Worm (Caenorhabditis elegans) whole organism, L4 larva: ENCODE results near the gene Y17G7B.8.

Experiments
- F37D6.2 ChIP-seq: sonication (generic microtip); optimal IDR thresholded peaks from 2 replicates; lab custom pipeline; 2016; ENCODE audit warnings: mild to moderate bottlenecking, missing genetic modification characterization, missing compliant biosample characterization
- F44E2.7 ChIP-seq: fragments of 200-800 bp; sonication (Bioruptor generic); IDR thresholded peaks from 2 replicates; pipeline ENCODE4 v2.1.2; 2022; ENCODE audit warnings: missing genetic modification characterization, missing compliant biosample characterization
- F49E8.2 ChIP-seq: sonication (generic microtip); optimal IDR thresholded peaks from 2 replicates; lab custom pipeline; 2016; ENCODE audit warnings: missing compliant biosample characterization, mild to moderate bottlenecking, missing genetic modification characterization, borderline replicate concordance
- T26A8.4 ChIP-seq: fragments of 200-800 bp; sonication (Bioruptor generic); IDR thresholded peaks from 2 replicates; pipeline ENCODE4 v1.3.6; 2022; ENCODE audit warnings: missing genetic modification characterization, missing compliant biosample characterization
- Y48G9A.11 ChIP-seq: fragments of 200-800 bp; sonication (Bioruptor generic); IDR thresholded peaks from 2 replicates; pipeline ENCODE4 v1.3.6; 2022; ENCODE audit warnings: missing genetic modification reagents, missing genetic modification characterization, missing compliant biosample characterization
- Y5F2A.4 ChIP-seq: fragments of 200-800 bp; sonication (Bioruptor generic); optimal IDR thresholded peaks from 2 replicates; lab custom pipeline; 2018; ENCODE audit warnings: mild to moderate bottlenecking, missing genetic modification characterization, missing compliant biosample characterization
- aha-1 ChIP-seq: fragments of 150-350 bp; peaks from one replicate; lab custom pipeline; 2014; ENCODE audit warnings: missing biosample characterization, missing genetic modification characterization
- arid-1 ChIP-seq: fragments of 200-800 bp; sonication (Bioruptor generic); conservative IDR thresholded peaks from 2 replicates; pipeline ENCODE4 v1.3.6; 2022; ENCODE audit warnings: missing genetic modification reagents, missing genetic modification characterization, missing compliant biosample characterization
- attf-4 ChIP-seq: sonication (generic microtip); optimal IDR thresholded peaks from 3 replicates; lab custom pipeline; 2017; ENCODE audit warnings: missing biosample characterization, missing genetic modification characterization
- ceh-28 ChIP-seq: fragments of 150-350 bp; optimal IDR thresholded peaks from 2 replicates; lab custom pipeline; 2014; ENCODE audit warnings: missing biosample characterization, missing genetic modification reagents, missing genetic modification characterization
- ceh-44 ChIP-seq: fragments of 200-800 bp; sonication (Bioruptor generic); IDR thresholded peaks from 2 replicates; pipeline ENCODE4 v1.3.6; 2022; ENCODE audit warnings: missing genetic modification reagents, missing genetic modification characterization, missing compliant biosample characterization
- ceh-82 ChIP-seq: sonication (generic microtip); optimal IDR thresholded peaks from 2 replicates; lab custom pipeline; 2017; ENCODE audit warnings: missing biosample characterization, missing genetic modification characterization
- dmd-6 ChIP-seq: fragments of 200-800 bp; sonication (Bioruptor generic); IDR thresholded peaks from 2 replicates; pipeline ENCODE4 v1.3.6; 2022; ENCODE audit warnings: missing genetic modification reagents, missing genetic modification characterization, missing compliant biosample characterization
- dpl-1 ChIP-seq: fragments of 150-350 bp; optimal IDR thresholded peaks from 2 replicates; lab custom pipeline; 2014; ENCODE audit warnings: missing biosample characterization, missing genetic modification reagents, missing genetic modification characterization
- hif-1 ChIP-seq, 2 experiments: sonication (generic microtip); optimal IDR thresholded peaks; 2 replicates each; lab custom pipeline; 2016 to 2017; ENCODE audit warnings: missing compliant biosample characterization in 2 of 2, missing genetic modification characterization in 2 of 2, missing genetic modification reagents in 2 of 2, missing genotype in 2 of 2, mild to moderate bottlenecking in 1 of 2
- hlh-30 ChIP-seq: sonication (generic microtip); optimal IDR thresholded peaks from 2 replicates; lab custom pipeline; 2017; ENCODE audit warnings: antibody characterized with exemption, mild to moderate bottlenecking, missing genetic modification characterization, missing compliant biosample characterization; ENCODE audit not compliant: insufficient read depth
- hmg-1.1 ChIP-seq: fragments of 200-800 bp; sonication (Bioruptor generic); IDR thresholded peaks from 2 replicates; pipeline ENCODE4 v1.3.6; 2022; ENCODE audit warnings: missing genetic modification reagents, missing genetic modification characterization, missing compliant biosample characterization
- lim-7 ChIP-seq: fragments of 200-800 bp; sonication (Bioruptor generic); IDR thresholded peaks from 2 replicates; pipeline ENCODE4 v1.3.6; 2022; ENCODE audit warnings: missing genetic modification characterization, missing compliant biosample characterization
- lin-15B ChIP-seq: fragments of 150-350 bp; sonication (generic microtip); optimal IDR thresholded peaks from 3 replicates; lab custom pipeline; 2014; ENCODE audit warnings: missing biosample characterization, missing genetic modification characterization
- lin-29 ChIP-seq: fragments of 200-800 bp; sonication (Bioruptor generic); IDR thresholded peaks from 2 replicates; pipeline ENCODE4 v1.3.6; 2022; ENCODE audit warnings: missing genetic modification reagents, missing genetic modification characterization, missing compliant biosample characterization
- lin-38 ChIP-seq: fragments of 200-800 bp; sonication (Bioruptor generic); IDR thresholded peaks from 2 replicates; pipeline ENCODE4 v1.3.6; 2022; ENCODE audit warnings: missing genetic modification reagents, missing genetic modification characterization, missing compliant biosample characterization
- lsy-2 ChIP-seq, 2 experiments: fragments of 150-350 bp in 1 of 2; sonication (generic microtip) in 1 of 2; optimal IDR thresholded peaks; 2 replicates each; lab custom pipeline; 2014 to 2017; ENCODE audit warnings: missing biosample characterization in 2 of 2, missing genetic modification characterization in 2 of 2
- mep-1 ChIP-seq: fragments of 150-350 bp; sonication (generic microtip); optimal IDR thresholded peaks from 3 replicates; lab custom pipeline; 2014; ENCODE audit warnings: missing biosample characterization, missing genetic modification characterization
- mes-2 ChIP-seq: sonication (generic microtip); optimal IDR thresholded peaks from 2 replicates; lab custom pipeline; 2016; ENCODE audit warnings: missing genotype, mild to moderate bottlenecking, missing genetic modification characterization, missing compliant biosample characterization; ENCODE audit not compliant: poor library complexity, severe bottlenecking
- nhr-102 ChIP-seq: sonication (generic microtip); optimal IDR thresholded peaks from 2 replicates; lab custom pipeline; 2016; ENCODE audit warnings: mild to moderate bottlenecking, missing genetic modification characterization, moderate library complexity, missing compliant biosample characterization
- nhr-11 ChIP-seq: fragments of 150-350 bp; optimal IDR thresholded peaks from 2 replicates; lab custom pipeline; 2014; ENCODE audit warnings: missing biosample characterization, missing genetic modification characterization
- nhr-28 ChIP-seq: fragments of 150-350 bp; optimal IDR thresholded peaks from 2 replicates; lab custom pipeline; 2014; ENCODE audit warnings: missing biosample characterization, missing genetic modification characterization
- nhr-77 ChIP-seq: fragments of 150-350 bp; optimal IDR thresholded peaks from 2 replicates; lab custom pipeline; 2014; ENCODE audit warnings: missing biosample characterization, missing genetic modification characterization
- pha-4 ChIP-seq, 2 experiments: fragments of 150-350 bp in 1 of 2; fragments of 200-800 bp in 1 of 2; sonication (Bioruptor generic) in 1 of 2; IDR thresholded peaks in 1 of 2; optimal IDR thresholded peaks in 1 of 2; 2 replicates each; pipeline versions ENCODE4 v1.3.6 to Lab custom; 2014 to 2022; ENCODE audit warnings: missing genetic modification characterization in 2 of 2, missing genetic modification reagents in 2 of 2, missing biosample characterization in 1 of 2, missing compliant biosample characterization in 1 of 2
- php-3 ChIP-seq: fragments of 200-800 bp; sonication (Bioruptor generic); IDR thresholded peaks from 2 replicates; pipeline ENCODE4 v1.3.6; 2022; ENCODE audit warnings: missing genetic modification reagents, missing genetic modification characterization, missing compliant biosample characterization
- pqm-1 ChIP-seq: sonication (generic microtip); optimal IDR thresholded peaks from 2 replicates; lab custom pipeline; 2017; ENCODE audit warnings: missing biosample characterization, missing genetic modification characterization
- rbr-2 ChIP-seq: sonication (generic microtip); optimal IDR thresholded peaks from 2 replicates; lab custom pipeline; 2016; ENCODE audit warnings: missing genotype, missing genetic modification characterization, missing compliant biosample characterization
- sdz-12 ChIP-seq: fragments of 200-800 bp; sonication (Bioruptor generic); optimal IDR thresholded peaks from 2 replicates; lab custom pipeline; 2018; ENCODE audit warnings: mild to moderate bottlenecking, missing genetic modification characterization, missing compliant biosample characterization
- skn-1 ChIP-seq: fragments of 150-350 bp; optimal IDR thresholded peaks from 2 replicates; lab custom pipeline; 2014; ENCODE audit warnings: missing biosample characterization, missing genetic modification characterization
- snpc-1.2 ChIP-seq: fragments of 200-800 bp; sonication (Bioruptor generic); IDR thresholded peaks from 2 replicates; pipeline ENCODE4 v1.3.6; 2022; ENCODE audit warnings: missing genetic modification reagents, missing genetic modification characterization, missing compliant biosample characterization
- spr-1 ChIP-seq: sonication (generic microtip); optimal IDR thresholded peaks from 2 replicates; lab custom pipeline; 2016; ENCODE audit warnings: mild to moderate bottlenecking, missing genetic modification characterization, missing compliant biosample characterization
- unc-130 ChIP-seq: sonication (generic microtip); optimal IDR thresholded peaks from 2 replicates; lab custom pipeline; 2016; ENCODE audit warnings: missing genetic modification reagents, missing genetic modification characterization, missing compliant biosample characterization
- unc-39 ChIP-seq: sonication (generic microtip); optimal IDR thresholded peaks from 2 replicates; lab custom pipeline; 2017; ENCODE audit warnings: missing biosample characterization, missing genetic modification characterization
- unc-62 ChIP-seq, 3 experiments: fragments of 150-350 bp in 1 of 3; sonication (generic microtip); optimal IDR thresholded peaks in 2 of 3; peaks in 1 of 3; 1 replicate in 1 of 3; 2 replicates in 2 of 3; lab custom pipeline; 2014 to 2017; ENCODE audit warnings: missing biosample characterization in 3 of 3, missing genetic modification characterization in 3 of 3, missing genetic modification reagents in 3 of 3, missing genotype in 1 of 3

Gene Y17G7B.8

ce11 chrII:12036075-12036474 is 8.5 kb upstream of the Y17G7B.8 start:
- TF ChIP-seq Y5F2A.4 (GFP tag; lab: Kevin White, UChicago), result no peak
- TF ChIP-seq, all 104 proteins: peak for 0

- TF ChIP-seq ceh-28 (tag; lab: Kevin White, UChicago) (peak; percentile 32), lin-38 (GFP tag; lab: Robert Waterston, UW) (no peak), unc-62 (GFP tag; optimal IDR thresholded peaks at IDR 0.05 in 1 of 2; lab: Kevin White, UChicago) (peak in 1 of 2 experiments; percentile 94), unc-62 (tag; optimal IDR thresholded peaks at IDR 0.05; lab: Kevin White, UChicago) (no peak)
- TF ChIP-seq, all 104 proteins: peak for 2
Observed at ce11 chrII:12028707-12029106, 1.2 kb upstream of the Y17G7B.8 start.

- TF ChIP-seq lin-38 (GFP tag; lab: Robert Waterston, UW) (peak; percentile 46), nhr-11 (no peak), nhr-102 (tag; lab: Kevin White, UChicago) (no peak), aha-1 (peak; percentile 18), lsy-2 (tag; optimal IDR thresholded peaks at IDR 0.05; lab: Kevin White, UChicago) (peak in 1 of 2 experiments; percentile 77)
- TF ChIP-seq, all 104 proteins: peak for 3
Observed at ce11 chrII:12023315-12023878, 4.2 kb downstream of the Y17G7B.8 start, which contains the start of gene Y17G7B.12. Gene Y17G7B.12, plus strand, starts transcription at chrII:12023861.

ce11 chrII:12008772-12009171 is 18.8 kb downstream of the Y17G7B.8 start, which contains the start of gene glb-29:
Gene glb-29, plus strand, starts transcription at chrII:12009072.
- no peak for TF ChIP-seq skn-1 (tag; lab: Kevin White, UChicago)
- no peak for TF ChIP-seq pha-4 (GFP tag; IDR thresholded peaks at IDR 0.05; lab: Robert Waterston, UW)
- TF ChIP-seq pha-4 (tag; optimal IDR thresholded peaks at IDR 0.05; lab: Kevin White, UChicago), result no peak
- no peak for TF ChIP-seq F37D6.2 (tag; lab: Kevin White, UChicago)
- no peak for TF ChIP-seq php-3
- TF ChIP-seq lin-15B (tag; lab: Kevin White, UChicago), result no peak
- TF ChIP-seq arid-1 (GFP tag; lab: Robert Waterston, UW), result no peak
- TF ChIP-seq mes-2 (tag; lab: Kevin White, UChicago), result no peak
- no peak for TF ChIP-seq lim-7 (GFP tag; lab: Robert Waterston, UW)
- no peak for TF ChIP-seq F44E2.7 (GFP tag; lab: Robert Waterston, UW)
- TF ChIP-seq sdz-12, result no peak
- no peak for TF ChIP-seq pqm-1

ce11 chrII:12006575-12007098 is 20.9 kb downstream of the Y17G7B.8 start, which contains the start of gene mcm-2:
Gene mcm-2, minus strand, starts transcription at chrII:12006625.
- no peak for TF ChIP-seq hmg-1.1 (GFP tag; lab: Robert Waterston, UW)
- no peak for TF ChIP-seq lsy-2 (tag; optimal IDR thresholded peaks at IDR 0.05; lab: Kevin White, UChicago)
- peak; percentile 59 for TF ChIP-seq F49E8.2 (tag; lab: Kevin White, UChicago)
- no peak for TF ChIP-seq T26A8.4 (GFP tag; lab: Robert Waterston, UW)
- peak; percentile 45 for TF ChIP-seq hlh-30
- peak; percentile 81 for TF ChIP-seq mes-2 (tag; lab: Kevin White, UChicago)
- TF ChIP-seq lin-38 (GFP tag; lab: Robert Waterston, UW), result peak; percentile 99
- TF ChIP-seq hif-1 (tag; optimal IDR thresholded peaks at IDR 0.05; lab: Kevin White, UChicago), result peak in 1 of 2 experiments; percentile 47
- TF ChIP-seq Y48G9A.11, result peak; percentile 88
- no peak for TF ChIP-seq lim-7 (GFP tag; lab: Robert Waterston, UW)
- peak; percentile 31; the same call in 1 of the 2 replicates for TF ChIP-seq dmd-6 (GFP tag; lab: Robert Waterston, UW)
- peak; percentile 87 for TF ChIP-seq dpl-1 (GFP tag; lab: Kevin White, UChicago)
- TF ChIP-seq attf-4 (tag; lab: Kevin White, UChicago), result no peak
- no peak for TF ChIP-seq ceh-44 (GFP tag; lab: Robert Waterston, UW)
- TF ChIP-seq php-3, result no peak
- peak; percentile 29 for TF ChIP-seq nhr-28
- no peak for TF ChIP-seq mep-1
- 0 out of 2 replicates have a peak, but pooled peaks have one; percentile 41 for TF ChIP-seq snpc-1.2
- TF ChIP-seq ceh-82 (tag; lab: Kevin White, UChicago), result no peak
- peak; percentile 89 for TF ChIP-seq unc-130 (GFP tag; lab: Kevin White, UChicago)
- no peak for TF ChIP-seq unc-39 (tag; lab: Kevin White, UChicago)
- TF ChIP-seq nhr-77 (tag; lab: Kevin White, UChicago), result peak; percentile 44
- TF ChIP-seq F37D6.2 (tag; lab: Kevin White, UChicago), result no peak
- peak; percentile 8 for TF ChIP-seq rbr-2 (tag; lab: Kevin White, UChicago)
- peak; percentile 29 for TF ChIP-seq nhr-11
- TF ChIP-seq spr-1, result no peak
- TF ChIP-seq lin-29 (GFP tag; lab: Robert Waterston, UW), result no peak
- no peak for TF ChIP-seq lin-15B (tag; lab: Kevin White, UChicago)
